Fruit fly (Drosophila melanogaster) whole organism, embryonic: ENCODE measurements around the gene Syp.

Source experiments
- Atf3 ChIP-seq: fragments of 200-800 bp; sonication (Bioruptor generic); optimal IDR thresholded peaks from 3 replicates; lab custom pipeline; 2016; ENCODE audit warnings: missing biosample characterization, missing genetic modification characterization
- CG10543 ChIP-seq: fragments of 200-800 bp; sonication (Bioruptor generic); optimal IDR thresholded peaks from 3 replicates; lab custom pipeline; 2017; ENCODE audit warnings: missing biosample characterization, mild to moderate bottlenecking, missing genetic modification characterization, moderate library complexity
- CG14441 ChIP-seq: fragments of 200-800 bp; sonication (Bioruptor generic); IDR thresholded peaks from 2 replicates; pipeline ENCODE4 v1.3.6; 2022; ENCODE audit warnings: missing biosample characterization, missing genetic modification characterization
- CG1647 ChIP-seq: fragments of 200-800 bp; sonication (Bioruptor generic); optimal IDR thresholded peaks from 3 replicates; lab custom pipeline; 2016; ENCODE audit warnings: missing biosample characterization, missing genetic modification characterization
- Nf-YC ChIP-seq: fragments of 200-800 bp; optimal IDR thresholded peaks from 3 replicates; lab custom pipeline; 2019; ENCODE audit warnings: missing biosample characterization, mild to moderate bottlenecking, missing genetic modification characterization, moderate library complexity
- ac ChIP-seq: fragments of 200-800 bp; sonication (Bioruptor generic); optimal IDR thresholded peaks from 3 replicates; lab custom pipeline; 2017; ENCODE audit warnings: missing biosample characterization, mild to moderate bottlenecking, missing genetic modification characterization
- nom ChIP-seq: fragments of 200-800 bp; sonication (Bioruptor generic); optimal IDR thresholded peaks from 2 replicates; lab custom pipeline; 2017; ENCODE audit warnings: missing biosample characterization, missing genetic modification characterization, mild to moderate bottlenecking, moderate library complexity, missing genetic modification reagents
- sqz ChIP-seq: fragments of 200-800 bp; sonication (Bioruptor generic); optimal IDR thresholded peaks from 3 replicates; lab custom pipeline; 2018; ENCODE audit warnings: missing biosample characterization, mild to moderate bottlenecking, missing genetic modification characterization
- tin ChIP-seq: fragments of 200-800 bp; sonication (Bioruptor generic); optimal IDR thresholded peaks from 3 replicates; lab custom pipeline; 2016; ENCODE audit warnings: missing biosample characterization, missing genetic modification characterization

DNA sequence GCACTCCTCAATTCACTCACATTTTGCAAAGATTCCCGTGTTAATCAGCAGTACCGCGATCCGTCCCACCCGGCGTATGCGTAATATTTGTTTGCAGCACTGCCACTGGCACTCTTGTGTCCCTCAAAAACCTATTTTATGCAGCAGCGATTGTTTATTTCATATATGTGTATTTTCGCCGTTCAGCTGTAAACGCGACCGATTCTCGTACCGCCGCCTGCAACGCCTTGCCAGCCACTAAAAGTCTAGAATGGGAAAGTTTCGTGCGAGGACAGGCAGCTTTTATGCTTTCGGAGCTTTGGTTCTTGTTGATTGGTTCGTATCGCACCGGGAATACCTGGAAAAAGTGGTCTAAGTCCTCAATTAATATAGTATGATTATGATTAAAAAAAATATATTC lies 62.2 kb downstream of the Syp start, which contains the start of gene CG17270:
- TF ChIP-seq Nf-YC (tag; lab: Kevin White, UChicago) = peak; percentile 18
- no peak for TF ChIP-seq CG1647 (GFP tag; lab: Kevin White, UChicago)
- no peak for TF ChIP-seq CG10543 (GFP tag; lab: Kevin White, UChicago)
- no peak for TF ChIP-seq sqz (GFP tag; lab: Kevin White, UChicago)
- TF ChIP-seq Atf3 (GFP tag; lab: Kevin White, UChicago) = no peak
- no peak for TF ChIP-seq CG14441 (GFP tag; lab: Robert Waterston, UW)
- TF ChIP-seq ac (GFP tag; lab: Kevin White, UChicago) = no peak
- no peak for TF ChIP-seq nom
- no peak for TF ChIP-seq tin (GFP tag; lab: Kevin White, UChicago)
